Fruit fly (Drosophila melanogaster): ENCODE data around the gene Rab9Fb.
"Not testable (repeated sequence)": the region's sequence is repeated elsewhere in the genome, so short reads cannot be mapped to it uniquely, and the experiment has no call there.

Gene Rab9Fb

dm6 chrX:10953240-10953639, 954 bp upstream of the Rab9Fb start:
- TF ChIP-seq svp (GFP tag) (no peak), Ets21C (GFP tag; optimal IDR thresholded peaks at IDR 0.05) (no peak), CG6276 (GFP tag; optimal IDR thresholded peaks at IDR 0.05) (peak; percentile 66), CG4318 (GFP tag; optimal IDR thresholded peaks at IDR 0.05) (peak; percentile 78), spab (GFP tag; optimal IDR thresholded peaks at IDR 0.05) (no peak), Hr4 (GFP tag; optimal IDR thresholded peaks at IDR 0.05) (peak; percentile 81), Eip93F (GFP tag; optimal IDR thresholded peaks at IDR 0.05) (no peak), CG16779 (tag; optimal IDR thresholded peaks at IDR 0.05) (no peak), OdsH (GFP tag; optimal IDR thresholded peaks at IDR 0.05) (no peak), fd59A (GFP tag; optimal IDR thresholded peaks at IDR 0.05) (no peak), dac (GFP tag; optimal IDR thresholded peaks at IDR 0.05) (peak; percentile 68), Sox102F (GFP tag; optimal IDR thresholded peaks at IDR 0.05) (no peak), vri (GFP tag; optimal IDR thresholded peaks at IDR 0.05) (no peak), CG32006 (GFP tag; optimal IDR thresholded peaks at IDR 0.05) (peak; percentile 92), Eip78C (GFP tag) (peak; percentile 51), CG8319 (GFP tag; optimal IDR thresholded peaks at IDR 0.05) (no peak), Gug (GFP tag; IDR thresholded peaks at IDR 0.05) (0 out of 2 replicates have a peak, but pooled peaks have one; percentile 8), CG8119 (GFP tag; IDR thresholded peaks at IDR 0.05) (peak; percentile 78), CG15336 (GFP tag; IDR thresholded peaks at IDR 0.05) (peak; percentile 66), eg (GFP tag; IDR thresholded peaks at IDR 0.05) (peak; percentile 33; the same call in 1 of the 3 replicates)

dm6 chrX:10950930-10951329, 1.4 kb downstream of the Rab9Fb start, which contains the start of gene Rab9Fa:
Gene Rab9Fa, minus strand, starts transcription at chrX:10951030.
- TF ChIP-seq CG31627, CG6808, Sox14 (GFP tag; optimal IDR thresholded peaks at IDR 0.05): not testable (repeated sequence)

dm6 chrX:10936599-10936998, 15.7 kb downstream of the Rab9Fb start:
- TF ChIP-seq CG4318 (GFP tag; optimal IDR thresholded peaks at IDR 0.05), result peak; percentile 73
- peak; percentile 80 for TF ChIP-seq Hr4 (GFP tag; optimal IDR thresholded peaks at IDR 0.05)
- TF ChIP-seq esn (GFP tag; optimal IDR thresholded peaks at IDR 0.05), result peak; percentile 65
- peak; percentile 76 for TF ChIP-seq CG34406 (GFP tag; optimal IDR thresholded peaks at IDR 0.05)
- peak; percentile 90 for TF ChIP-seq CG15336 (GFP tag; IDR thresholded peaks at IDR 0.05)
- TF ChIP-seq CG16779 (tag; optimal IDR thresholded peaks at IDR 0.05), result peak; percentile 71
- TF ChIP-seq spab (GFP tag; optimal IDR thresholded peaks at IDR 0.05), result peak; percentile 86
- TF ChIP-seq CG6808 (GFP tag; optimal IDR thresholded peaks at IDR 0.05), result peak; percentile 88
- TF ChIP-seq lz (GFP tag; optimal IDR thresholded peaks at IDR 0.05), result peak; percentile 52
- TF ChIP-seq Sox15 (GFP tag; optimal IDR thresholded peaks at IDR 0.05), result peak; percentile 54
- peak; percentile 70 for TF ChIP-seq Sox14 (GFP tag; optimal IDR thresholded peaks at IDR 0.05)
- peak; percentile 25 for TF ChIP-seq Ets21C (GFP tag; optimal IDR thresholded peaks at IDR 0.05)
- no peak for TF ChIP-seq Blimp-1 (GFP tag; optimal IDR thresholded peaks at IDR 0.05)
- TF ChIP-seq OdsH (GFP tag; optimal IDR thresholded peaks at IDR 0.05), result peak; percentile 86
- TF ChIP-seq CG10669 (GFP tag; optimal IDR thresholded peaks at IDR 0.05), result peak; percentile 88
- peak; percentile 88 for TF ChIP-seq CG10631 (GFP tag; optimal IDR thresholded peaks at IDR 0.05)
- peak; percentile 88 for TF ChIP-seq CG3032 (tag; optimal IDR thresholded peaks at IDR 0.05)
- peak; percentile 86 for TF ChIP-seq achi (GFP tag; optimal IDR thresholded peaks at IDR 0.05)
- TF ChIP-seq salr (GFP tag; optimal IDR thresholded peaks at IDR 0.05), result peak; percentile 75 to 78
- TF ChIP-seq Hr38 (GFP tag; optimal IDR thresholded peaks at IDR 0.05), result no peak
- TF ChIP-seq Sox102F (GFP tag; optimal IDR thresholded peaks at IDR 0.05), result peak; percentile 56
- TF ChIP-seq Met (GFP tag; optimal IDR thresholded peaks at IDR 0.05), result peak; percentile 68
- peak; percentile 61 for TF ChIP-seq Hr39 (GFP tag; optimal IDR thresholded peaks at IDR 0.05)
- TF ChIP-seq CG32006 (GFP tag; optimal IDR thresholded peaks at IDR 0.05), result peak; percentile 87
- TF ChIP-seq Gug (GFP tag; IDR thresholded peaks at IDR 0.05), result peak; percentile 80
- no peak for TF ChIP-seq CG6854 (GFP tag; optimal IDR thresholded peaks at IDR 0.05)
- peak; percentile 88 for TF ChIP-seq CG1621 (tag; optimal IDR thresholded peaks at IDR 0.05)
- peak; percentile 17 for TF ChIP-seq fkh (GFP tag; optimal IDR thresholded peaks at IDR 0.05)
- TF ChIP-seq CG6163 (GFP tag; IDR thresholded peaks at IDR 0.05), result peak; percentile 93
- peak; percentile 52 for TF ChIP-seq CG31627 (GFP tag; optimal IDR thresholded peaks at IDR 0.05)
- peak; percentile 51 for TF ChIP-seq cyc (GFP tag; optimal IDR thresholded peaks at IDR 0.05)
- TF ChIP-seq fd85E (GFP tag; optimal IDR thresholded peaks at IDR 0.05), result peak; percentile 50
- peak; percentile 95 for TF ChIP-seq Eip78C (GFP tag)
- peak; percentile 65 for TF ChIP-seq CG11902 (GFP tag; optimal IDR thresholded peaks at IDR 0.05)
- TF ChIP-seq net (GFP tag; optimal IDR thresholded peaks at IDR 0.05), result peak; percentile 87
- TF ChIP-seq dac (GFP tag; optimal IDR thresholded peaks at IDR 0.05), result peak; percentile 68
- TF ChIP-seq Smox (GFP tag; optimal IDR thresholded peaks at IDR 0.05), result peak; percentile 43
- TF ChIP-seq Eip75B (GFP tag; optimal IDR thresholded peaks at IDR 0.05), result peak; percentile 89
- TF ChIP-seq eg (GFP tag; IDR thresholded peaks at IDR 0.05), result peak; percentile 94
